Worm (Caenorhabditis elegans) whole organism, L4 larva: ENCODE data around the gene B0416.4.

Experiments used
- hlh-11 ChIP-seq: fragments of 200-800 bp; sonication (Bioruptor generic); optimal IDR thresholded peaks from 2 replicates; lab custom pipeline; 2018; ENCODE audit warnings: mild to moderate bottlenecking, missing genetic modification characterization, missing compliant biosample characterization
- nhr-111 ChIP-seq: fragments of 200-800 bp; sonication (Bioruptor generic); optimal IDR thresholded peaks from 2 replicates; lab custom pipeline; 2018; ENCODE audit warnings: mild to moderate bottlenecking, missing genetic modification characterization, missing compliant biosample characterization

ce11 chrX:9298846-9299245 is 20.1 kb downstream of the B0416.4 start, which contains the start of gene B0416.2:
- TF ChIP-seq nhr-111 (no peak), hlh-11 (tag; lab: Kevin White, UChicago) (no peak)
